Fruit fly (Drosophila melanogaster) whole organism, pupa: ENCODE measurements around the gene Mrtf.

Experiments
- CG10348 ChIP-seq: fragments of 200-800 bp; sonication (Bioruptor generic); IDR thresholded peaks from 2 replicates; pipeline ENCODE4 v1.3.6; 2022; ENCODE audit warnings: missing biosample characterization, missing genetic modification characterization
- CG13204 ChIP-seq: fragments of 200-800 bp; sonication (Bioruptor generic); optimal IDR thresholded peaks from 2 replicates; lab custom pipeline; 2018; ENCODE audit warnings: missing biosample characterization, mild to moderate bottlenecking, missing genetic modification characterization, moderate library complexity
- CG14655 ChIP-seq: fragments of 200-800 bp; sonication (Bioruptor generic); optimal IDR thresholded peaks from 3 replicates; lab custom pipeline; 2017; ENCODE audit warnings: mild to moderate bottlenecking, missing biosample characterization, missing genetic modification reagents, missing genetic modification characterization
- CG32121 ChIP-seq: fragments of 200-800 bp; sonication (Bioruptor generic); IDR thresholded peaks from 2 replicates; pipeline ENCODE4 v1.3.6; 2022; ENCODE audit warnings: missing biosample characterization, missing genetic modification characterization
- CG34367 ChIP-seq: fragments of 200-800 bp; sonication (Bioruptor generic); optimal IDR thresholded peaks from 2 replicates; lab custom pipeline; 2018; ENCODE audit warnings: missing biosample characterization, mild to moderate bottlenecking, missing genetic modification characterization
- CG8159 ChIP-seq: fragments of 200-800 bp; sonication (Bioruptor generic); optimal IDR thresholded peaks from 3 replicates; lab custom pipeline; 2018; ENCODE audit warnings: missing biosample characterization, mild to moderate bottlenecking, missing genetic modification characterization, moderate library complexity
- CG8301 ChIP-seq: fragments of 200-800 bp; sonication (Bioruptor generic); optimal IDR thresholded peaks from 2 replicates; lab custom pipeline; 2018; ENCODE audit warnings: missing biosample characterization, mild to moderate bottlenecking, missing genetic modification characterization
- CG9948 ChIP-seq: fragments of 200-800 bp; sonication (Bioruptor generic); optimal IDR thresholded peaks from 2 replicates; lab custom pipeline; 2018; ENCODE audit warnings: missing biosample characterization, mild to moderate bottlenecking, missing genetic modification characterization, moderate library complexity
- EcR ChIP-seq: fragments of 200-800 bp; sonication (Bioruptor generic); optimal IDR thresholded peaks from 3 replicates; lab custom pipeline; 2019; ENCODE audit warnings: missing biosample characterization, missing genetic modification characterization, mild to moderate bottlenecking, moderate library complexity, missing genetic modification reagents
- Ets98B ChIP-seq: fragments of 200-800 bp; sonication (Bioruptor generic); IDR thresholded peaks from 2 replicates; pipeline ENCODE4 v1.3.6; 2022; ENCODE audit warnings: missing biosample characterization, missing genetic modification characterization
- Pif1A ChIP-seq: fragments of 200-800 bp; sonication (Bioruptor generic); optimal IDR thresholded peaks from 3 replicates; lab custom pipeline; 2016; ENCODE audit warnings: missing biosample characterization, missing genetic modification characterization
- Snoo ChIP-seq: fragments of 200-800 bp; sonication (Bioruptor generic); optimal IDR thresholded peaks from 3 replicates; lab custom pipeline; 2017; ENCODE audit warnings: missing biosample characterization, mild to moderate bottlenecking, missing genetic modification characterization, inconsistent platforms

DNA sequence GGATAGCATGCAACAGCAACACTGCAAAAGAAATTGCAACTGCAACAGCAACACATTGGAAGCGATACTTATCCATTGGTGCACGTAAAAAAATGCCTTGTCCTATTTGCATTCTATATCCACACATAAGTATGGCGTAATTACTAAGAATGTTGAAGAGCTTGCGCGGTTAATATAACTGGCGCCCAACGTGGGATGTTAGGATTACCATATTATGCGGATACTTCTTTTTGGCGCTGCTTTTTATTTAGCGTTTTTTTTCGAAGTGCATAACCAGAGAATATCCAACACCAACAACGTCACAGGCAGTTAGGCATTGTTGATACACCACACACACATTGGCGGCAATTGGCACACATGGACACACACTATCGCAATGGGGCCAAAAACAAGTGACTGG lies 35.7 kb upstream of the Mrtf start:
- TF ChIP-seq CG14655 (GFP tag; lab: Kevin White, UChicago) (peak; percentile 79), Snoo (tag; lab: Kevin White, UChicago) (no peak), CG13204 (GFP tag; lab: Kevin White, UChicago) (no peak), CG8301 (tag; lab: Kevin White, UChicago) (peak; percentile 85), EcR (GFP tag; lab: Kevin White, UChicago) (no peak), CG32121 (peak; percentile 90), CG34367 (tag; lab: Kevin White, UChicago) (peak; percentile 4), CG8159 (tag; lab: Kevin White, UChicago) (peak; percentile 16), CG10348 (GFP tag; lab: Robert Waterston, UW) (0 out of 2 replicates have a peak, but pooled peaks have one; percentile 35), Ets98B (GFP tag; lab: Robert Waterston, UW) (peak; percentile 86), Pif1A (GFP tag; lab: Kevin White, UChicago) (peak; percentile 65), CG9948 (tag; lab: Kevin White, UChicago) (peak; percentile 48)
